Worm (Caenorhabditis elegans): ENCODE data around the gene dmd-7.

dmd-7 gene

DNA sequence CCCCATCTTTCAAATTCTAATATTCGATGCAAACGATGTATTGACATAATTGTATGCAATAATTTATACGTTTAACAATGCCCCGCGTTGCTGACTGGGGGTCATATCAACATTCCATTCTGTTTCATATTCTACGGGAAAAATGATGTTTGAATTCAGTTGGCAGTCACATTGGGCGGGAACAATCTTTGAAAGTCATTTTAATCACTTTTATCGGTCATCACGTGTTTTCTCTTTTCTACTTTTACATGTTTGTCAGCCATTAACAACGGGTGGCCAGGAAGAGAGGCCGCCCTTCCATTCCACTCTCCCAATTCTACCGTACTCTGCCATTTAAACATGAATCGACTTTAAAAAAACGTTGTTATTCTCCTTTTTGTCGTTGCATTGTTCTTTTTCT, 2.0 kb downstream of the dmd-7 start:
- TF ChIP-seq skn-1 (tag; optimal IDR thresholded peaks at IDR 0.05) (no peak), sma-9 (GFP tag; optimal IDR thresholded peaks at IDR 0.05) (peak; percentile 65), sma-9 (tag; optimal IDR thresholded peaks at IDR 0.05) (no peak), nhr-129 (tag; optimal IDR thresholded peaks at IDR 0.05) (peak; percentile 9), blmp-1 (tag; optimal IDR thresholded peaks at IDR 0.05; ENCODE audit: insufficient read depth) (peak; percentile 14), gmeb-1 (tag; optimal IDR thresholded peaks at IDR 0.05) (peak; percentile 41), lsy-2 (tag; optimal IDR thresholded peaks at IDR 0.05) (no peak), nhr-25 (tag; optimal IDR thresholded peaks at IDR 0.05) (no peak), crh-2 (tag; optimal IDR thresholded peaks at IDR 0.05) (peak; percentile 45)

DNA sequence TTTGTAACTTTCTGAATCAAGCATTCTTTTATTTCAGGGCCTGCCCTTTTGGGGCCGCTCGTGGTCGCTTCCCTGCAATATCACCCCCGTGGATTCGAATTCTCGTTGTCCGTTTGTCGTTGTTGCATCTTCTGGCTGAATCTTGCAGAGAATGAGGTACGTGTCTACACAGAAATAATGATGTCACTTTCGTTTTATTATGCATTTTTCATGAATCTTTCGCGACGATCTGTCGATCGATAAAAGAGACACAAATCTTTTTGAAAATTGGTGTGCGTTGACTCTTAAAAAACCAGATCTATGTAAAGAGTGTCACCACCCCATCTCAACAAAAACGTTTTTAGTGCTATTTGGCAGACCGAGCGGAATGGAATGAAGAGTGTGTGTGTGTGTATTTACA, 2.4 kb downstream of the dmd-7 start:
- TF ChIP-seq nhr-10 (tag; optimal IDR thresholded peaks at IDR 0.05) = no peak
- peak; percentile 2 for TF ChIP-seq sma-9 (GFP tag; optimal IDR thresholded peaks at IDR 0.05)
- no peak for TF ChIP-seq sma-9 (tag; optimal IDR thresholded peaks at IDR 0.05)
- peak; percentile 59 for TF ChIP-seq ceh-16 (tag; optimal IDR thresholded peaks at IDR 0.05)

DNA sequence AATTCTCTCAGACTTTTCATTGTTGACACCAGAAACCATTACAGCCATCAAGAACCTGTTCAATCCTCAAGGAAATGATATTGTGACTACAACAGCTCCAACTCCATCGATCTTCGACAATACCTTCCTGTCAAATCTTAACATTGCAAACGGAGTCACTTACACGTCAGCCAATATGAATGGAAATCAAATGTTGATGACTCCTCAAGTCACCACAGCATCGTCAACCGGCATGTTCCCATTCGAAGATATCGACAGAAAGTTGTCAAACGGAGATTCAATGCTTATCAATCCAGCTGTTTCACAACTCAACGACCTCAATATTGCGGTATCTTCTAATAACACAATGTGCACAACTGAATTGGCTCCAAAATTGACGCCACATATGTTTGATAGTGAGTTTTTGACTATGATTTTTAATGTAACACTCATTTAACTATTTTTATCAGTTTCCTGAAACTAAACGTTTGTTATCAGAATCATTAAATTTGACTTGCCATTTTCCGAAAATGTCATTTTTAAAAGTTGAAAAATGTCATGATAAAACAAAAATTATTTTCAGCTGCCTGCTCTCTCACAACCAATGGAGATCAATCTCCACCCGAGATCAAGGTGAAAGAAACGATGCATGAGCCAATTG, 4.3 kb downstream of the dmd-7 start:
- no peak for TF ChIP-seq lin-39 (tag; optimal IDR thresholded peaks at IDR 0.05)
- no peak for TF ChIP-seq mab-5 (tag; optimal IDR thresholded peaks at IDR 0.05)
- no peak for TF ChIP-seq ceh-82 (tag; optimal IDR thresholded peaks at IDR 0.05)
- no peak for TF ChIP-seq egl-27 (tag; optimal IDR thresholded peaks at IDR 0.05)
- no peak for TF ChIP-seq gmeb-1 (tag; optimal IDR thresholded peaks at IDR 0.05)
- peak; percentile 31 for TF ChIP-seq sma-9 (GFP tag; optimal IDR thresholded peaks at IDR 0.05)
- TF ChIP-seq sma-9 (tag; optimal IDR thresholded peaks at IDR 0.05) = no peak
- TF ChIP-seq nhr-77 (tag; optimal IDR thresholded peaks at IDR 0.05) = no peak
- no peak for TF ChIP-seq nhr-11 (tag; optimal IDR thresholded peaks at IDR 0.05)
- no peak for TF ChIP-seq skn-1 (tag; optimal IDR thresholded peaks at IDR 0.05)
- TF ChIP-seq ceh-16 (tag; optimal IDR thresholded peaks at IDR 0.05) = no peak
- TF ChIP-seq fos-1 (tag; optimal IDR thresholded peaks at IDR 0.05) = peak; percentile 52
- no peak for TF ChIP-seq nhr-21 (tag; optimal IDR thresholded peaks at IDR 0.05)
- TF ChIP-seq zag-1 (tag; optimal IDR thresholded peaks at IDR 0.05) = no peak
- TF ChIP-seq F13H6.1 (tag; optimal IDR thresholded peaks at IDR 0.05) = no peak
- TF ChIP-seq mbf-1 (tag; optimal IDR thresholded peaks at IDR 0.05) = no peak
- no peak for TF ChIP-seq sma-3 (GFP tag; optimal IDR thresholded peaks at IDR 0.05)

DNA sequence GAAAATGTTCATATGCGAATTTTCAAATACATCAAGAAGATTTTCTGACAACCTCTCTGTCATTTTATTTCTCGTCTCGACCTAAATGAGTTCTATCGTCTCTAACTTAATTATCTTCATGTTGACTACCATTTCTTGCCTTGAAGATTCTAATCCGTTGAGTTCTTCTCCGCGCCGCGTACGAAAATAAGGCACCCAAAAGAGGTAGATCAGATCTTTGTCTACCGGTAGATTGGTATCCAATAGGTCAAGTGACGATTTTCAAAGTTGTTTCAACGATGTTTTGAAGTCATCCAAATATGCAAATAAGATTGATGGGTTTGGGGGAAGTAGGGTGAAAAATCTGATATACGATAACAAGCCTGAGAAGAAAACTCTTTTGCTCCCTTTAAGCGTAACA, 7.2 kb downstream of the dmd-7 start:
- TF ChIP-seq nhr-10 (tag; optimal IDR thresholded peaks at IDR 0.05) (no peak), sem-4 (tag; optimal IDR thresholded peaks at IDR 0.05) (no peak), sma-3 (GFP tag; optimal IDR thresholded peaks at IDR 0.05) (no peak), sma-9 (GFP tag; optimal IDR thresholded peaks at IDR 0.05) (peak; percentile 92), sma-9 (tag; optimal IDR thresholded peaks at IDR 0.05) (no peak), mdl-1 (tag; optimal IDR thresholded peaks at IDR 0.05) (no peak), snpc-4 (tag; optimal IDR thresholded peaks at IDR 0.05) (no peak), Y55F3AM.14 (GFP tag; optimal IDR thresholded peaks at IDR 0.05) (no peak), ZK546.5 (tag; optimal IDR thresholded peaks at IDR 0.05) (no peak), nhr-23 (tag; optimal IDR thresholded peaks at IDR 0.05) (no peak), ztf-4 (tag; optimal IDR thresholded peaks at IDR 0.05) (no peak), elt-1 (tag; optimal IDR thresholded peaks at IDR 0.05) (peak; percentile 95), nhr-237 (tag; optimal IDR thresholded peaks at IDR 0.05) (no peak), lin-13 (GFP tag; optimal IDR thresholded peaks at IDR 0.05) (no peak), ceh-16 (tag; optimal IDR thresholded peaks at IDR 0.05) (peak; percentile 87), nhr-25 (tag; optimal IDR thresholded peaks at IDR 0.05) (peak; percentile 47), dmd-4 (tag; optimal IDR thresholded peaks at IDR 0.05) (no peak), F13H6.1 (tag; optimal IDR thresholded peaks at IDR 0.05) (no peak), unc-62 (GFP tag; optimal IDR thresholded peaks at IDR 0.05) (no peak), peb-1 (tag; optimal IDR thresholded peaks at IDR 0.05) (no peak)

DNA sequence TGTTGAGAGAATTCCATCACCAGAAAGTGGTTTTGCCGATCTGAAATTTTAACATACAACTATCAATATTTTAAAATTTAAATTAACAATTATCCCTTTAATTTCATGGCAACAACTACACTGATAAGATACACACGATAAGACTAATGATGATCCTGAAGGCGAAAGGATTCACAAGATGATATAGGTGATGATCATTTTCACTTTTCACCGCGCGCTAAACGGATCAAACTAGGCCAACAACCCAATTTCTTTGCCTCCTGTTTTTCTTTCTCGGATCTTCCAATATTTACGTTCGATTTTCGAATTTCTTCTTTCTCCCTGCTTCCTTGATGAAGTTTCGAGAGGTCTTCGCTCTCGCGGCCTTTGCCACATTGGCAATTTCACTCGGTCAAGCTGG, 12.4 kb downstream of the dmd-7 start, which contains the start of gene K08B12.1:
TSS of gene K08B12.1 (plus strand) at position 229 of the 400 bp plus-strand sequence.
- TF ChIP-seq sem-4 (tag; optimal IDR thresholded peaks at IDR 0.05) = no peak
- TF ChIP-seq zag-1 (tag; optimal IDR thresholded peaks at IDR 0.05) = no peak
- no peak for TF ChIP-seq nhr-12 (tag; optimal IDR thresholded peaks at IDR 0.05)
- TF ChIP-seq alr-1 (tag; optimal IDR thresholded peaks at IDR 0.05) = no peak

Data from whole organism, L2 larva.